Fruit fly (Drosophila melanogaster) whole organism, embryonic: ENCODE measurements around the gene Eip63F-1.

ENCODE experiments used
- Atf6 ChIP-seq: fragments of 200-800 bp; sonication (Bioruptor generic); IDR thresholded peaks from 2 replicates; pipeline ENCODE4 v1.3.6; 2022; ENCODE audit warnings: missing biosample characterization, missing genetic modification characterization
- B-H2 ChIP-seq: fragments of 200-800 bp; sonication (Bioruptor generic); optimal IDR thresholded peaks from 2 replicates; lab custom pipeline; 2018; ENCODE audit warnings: missing biosample characterization, mild to moderate bottlenecking, missing genetic modification characterization
- C15 ChIP-seq: fragments of 200-800 bp; sonication (Bioruptor generic); IDR thresholded peaks from 3 replicates; pipeline ENCODE4 v1.3.6; 2022; ENCODE audit warnings: missing biosample characterization, missing genetic modification characterization
- CG11398 ChIP-seq: fragments of 200-800 bp; sonication (Bioruptor generic); optimal IDR thresholded peaks from 2 replicates; lab custom pipeline; 2016; ENCODE audit warnings: missing biosample characterization, missing genetic modification characterization
- CG11696 ChIP-seq: fragments of 200-800 bp; sonication (Bioruptor generic); IDR thresholded peaks from 2 replicates; pipeline ENCODE4 v1.3.6; 2022; ENCODE audit warnings: missing biosample characterization, missing genetic modification characterization
- CG12104 ChIP-seq: fragments of 200-800 bp; sonication (Bioruptor generic); optimal IDR thresholded peaks from 3 replicates; lab custom pipeline; 2016; ENCODE audit warnings: missing biosample characterization, missing genetic modification characterization
- CG12219 ChIP-seq: fragments of 200-800 bp; sonication (Bioruptor generic); optimal IDR thresholded peaks from 3 replicates; lab custom pipeline; 2018; ENCODE audit warnings: missing biosample characterization, mild to moderate bottlenecking, missing genetic modification characterization
- CG12391 ChIP-seq: fragments of 200-800 bp; sonication (Bioruptor generic); optimal IDR thresholded peaks from 3 replicates; lab custom pipeline; 2018; ENCODE audit warnings: missing biosample characterization, mild to moderate bottlenecking, missing genetic modification characterization, moderate library complexity
- CG12744 ChIP-seq: fragments of 200-800 bp; sonication (Bioruptor generic); optimal IDR thresholded peaks from 2 replicates; lab custom pipeline; 2016; ENCODE audit warnings: missing biosample characterization, missing genetic modification characterization
- CG14014 ChIP-seq: fragments of 200-800 bp; sonication (Bioruptor generic); IDR thresholded peaks from 2 replicates; pipeline ENCODE4 v1.3.6; 2022; ENCODE audit warnings: missing biosample characterization, missing genetic modification characterization
- CG14441 ChIP-seq: fragments of 200-800 bp; sonication (Bioruptor generic); IDR thresholded peaks from 2 replicates; pipeline ENCODE4 v1.3.6; 2022; ENCODE audit warnings: missing biosample characterization, missing genetic modification characterization
- CG16813 ChIP-seq: fragments of 200-800 bp; sonication (Bioruptor generic); IDR thresholded peaks from 3 replicates; pipeline ENCODE4 v1.3.6; 2022; ENCODE audit warnings: missing biosample characterization, missing genetic modification characterization; ENCODE audit not compliant: partially characterized antibody
- CG16815 ChIP-seq: fragments of 200-800 bp; sonication (Bioruptor generic); optimal IDR thresholded peaks from 3 replicates; lab custom pipeline; 2017; ENCODE audit warnings: missing biosample characterization, mild to moderate bottlenecking, missing genetic modification characterization
- CG16863 ChIP-seq: fragments of 200-800 bp; sonication (Bioruptor generic); optimal IDR thresholded peaks from 3 replicates; lab custom pipeline; 2016; ENCODE audit warnings: missing biosample characterization, missing genetic modification characterization
- CG17361 ChIP-seq: fragments of 200-800 bp; sonication (Bioruptor generic); IDR thresholded peaks from 3 replicates; pipeline ENCODE4 v1.3.6; 2022; ENCODE audit warnings: missing biosample characterization, missing genetic modification characterization
- CG17802 ChIP-seq: fragments of 200-800 bp; sonication (Bioruptor generic); optimal IDR thresholded peaks from 2 replicates; lab custom pipeline; 2018; ENCODE audit warnings: missing biosample characterization, mild to moderate bottlenecking, missing genetic modification characterization, moderate library complexity
- CG18011 ChIP-seq: fragments of 200-800 bp; sonication (Bioruptor generic); optimal IDR thresholded peaks from 2 replicates; lab custom pipeline; 2017; ENCODE audit warnings: missing biosample characterization, missing genetic modification characterization, mild to moderate bottlenecking, moderate library complexity, missing genotype
- CG18262 ChIP-seq: fragments of 200-800 bp; optimal IDR thresholded peaks from 3 replicates; lab custom pipeline; 2019; ENCODE audit warnings: missing biosample characterization, mild to moderate bottlenecking, missing genetic modification characterization, moderate library complexity
- CG30431 ChIP-seq: fragments of 200-800 bp; sonication (Bioruptor generic); optimal IDR thresholded peaks from 2 replicates; lab custom pipeline; 2017; ENCODE audit warnings: missing biosample characterization, missing genetic modification characterization
- CG7357 ChIP-seq: fragments of 200-800 bp; sonication (Bioruptor generic); IDR thresholded peaks from 3 replicates; pipeline ENCODE4 v1.3.6; 2022; ENCODE audit warnings: missing biosample characterization, missing genetic modification characterization
- CG7556 ChIP-seq: fragments of 200-800 bp; sonication (Bioruptor generic); optimal IDR thresholded peaks from 2 replicates; lab custom pipeline; 2017; ENCODE audit warnings: missing biosample characterization, mild to moderate bottlenecking, missing genetic modification characterization
- CG8089 ChIP-seq: fragments of 200-800 bp; sonication (Bioruptor generic); optimal IDR thresholded peaks from 3 replicates; lab custom pipeline; 2016; ENCODE audit warnings: missing biosample characterization, missing genetic modification characterization
- CG9609 ChIP-seq: fragments of 200-800 bp; sonication (Bioruptor generic); optimal IDR thresholded peaks from 3 replicates; lab custom pipeline; 2016; ENCODE audit warnings: missing biosample characterization, missing genetic modification characterization
- Chrac-16 ChIP-seq: fragments of 200-800 bp; sonication (Bioruptor generic); optimal IDR thresholded peaks from 3 replicates; lab custom pipeline; 2016; ENCODE audit warnings: missing biosample characterization, missing genetic modification characterization
- Dfd ChIP-seq, 2 experiments: fragments of >200 bp; optimal IDR thresholded peaks; 2 replicates each; lab custom pipeline; 2017; ENCODE audit warnings: missing biosample characterization in 2 of 2, missing genetic modification characterization in 2 of 2
- Dip3 ChIP-seq: fragments of 200-800 bp; sonication (Bioruptor generic); optimal IDR thresholded peaks from 3 replicates; lab custom pipeline; 2016; ENCODE audit warnings: missing biosample characterization, missing genetic modification characterization
- ERR ChIP-seq: fragments of 200-800 bp; sonication (Bioruptor generic); optimal IDR thresholded peaks from 2 replicates; lab custom pipeline; 2016; ENCODE audit warnings: missing biosample characterization, missing genetic modification characterization
- Gsc ChIP-seq: fragments of 200-800 bp; sonication (Bioruptor generic); IDR thresholded peaks from 2 replicates; pipeline ENCODE4 v1.3.6; 2022; ENCODE audit warnings: missing biosample characterization, missing genetic modification characterization
- HLH3B ChIP-seq: fragments of 200-800 bp; sonication (Bioruptor generic); IDR thresholded peaks from 2 replicates; pipeline ENCODE4 v1.3.6; 2022; ENCODE audit warnings: missing biosample characterization, missing genetic modification characterization
- Jarid2 ChIP-seq: fragments of 200-800 bp; sonication (Bioruptor generic); optimal IDR thresholded peaks from 3 replicates; lab custom pipeline; 2017; ENCODE audit warnings: mild to moderate bottlenecking, missing biosample characterization, missing genetic modification reagents, missing genetic modification characterization
- Optix ChIP-seq: fragments of 200-800 bp; sonication (Bioruptor generic); IDR thresholded peaks from 3 replicates; pipeline ENCODE4 v1.3.6; 2022; ENCODE audit warnings: missing biosample characterization, missing genetic modification characterization
- Ravus ChIP-seq: fragments of 200-800 bp; sonication (Bioruptor generic); IDR thresholded peaks from 2 replicates; pipeline ENCODE4 v1.3.6; 2022; ENCODE audit warnings: missing biosample characterization, missing genetic modification characterization
- Six4 ChIP-seq: fragments of 200-800 bp; sonication (Bioruptor generic); optimal IDR thresholded peaks from 2 replicates; lab custom pipeline; 2016; ENCODE audit warnings: missing biosample characterization, missing genetic modification characterization
- Sry-δ ChIP-seq: fragments of 200-800 bp; sonication (Bioruptor generic); optimal IDR thresholded peaks from 2 replicates; lab custom pipeline; 2016; ENCODE audit warnings: missing biosample characterization, missing genetic modification characterization
- btn ChIP-seq: fragments of 200-800 bp; sonication (Bioruptor generic); optimal IDR thresholded peaks from 2 replicates; lab custom pipeline; 2016; ENCODE audit warnings: missing biosample characterization, missing genetic modification characterization
- cato ChIP-seq: fragments of 200-800 bp; sonication (Bioruptor generic); optimal IDR thresholded peaks from 2 replicates; lab custom pipeline; 2016; ENCODE audit warnings: missing biosample characterization, missing genetic modification characterization, borderline replicate concordance
- chinmo ChIP-seq: fragments of 200-800 bp; sonication (Bioruptor generic); IDR thresholded peaks from 4 replicates; pipeline ENCODE4 v1.3.6; 2022; ENCODE audit warnings: missing biosample characterization, missing genetic modification characterization; ENCODE audit not compliant: partially characterized antibody
- crol ChIP-seq: fragments of 200-800 bp; sonication (Bioruptor generic); IDR thresholded peaks from 2 replicates; pipeline ENCODE4 v1.3.6; 2022; ENCODE audit warnings: missing biosample characterization, missing genetic modification characterization
- dpn ChIP-seq, 2 experiments: fragments of 200-800 bp; sonication (Bioruptor generic); optimal IDR thresholded peaks; 3 replicates each; lab custom pipeline; 2016; ENCODE audit warnings: missing biosample characterization in 2 of 2, missing genetic modification characterization in 2 of 2
- ems ChIP-seq: fragments of 200-800 bp; sonication (Bioruptor generic); optimal IDR thresholded peaks from 3 replicates; lab custom pipeline; 2016; ENCODE audit warnings: missing biosample characterization, missing genetic modification characterization
- en ChIP-seq: fragments of 200-800 bp; sonication (Bioruptor generic); optimal IDR thresholded peaks from 2 replicates; lab custom pipeline; 2016; ENCODE audit warnings: missing biosample characterization, missing genetic modification characterization
- hbn ChIP-seq: fragments of 200-800 bp; sonication (Bioruptor generic); IDR thresholded peaks from 2 replicates; pipeline ENCODE4 v1.3.6; 2022; ENCODE audit warnings: missing biosample characterization, missing genetic modification characterization; ENCODE audit not compliant: partially characterized antibody
- klu ChIP-seq: fragments of 200-800 bp; sonication (Bioruptor generic); IDR thresholded peaks from 2 replicates; pipeline ENCODE4 v1.3.6; 2022; ENCODE audit warnings: missing biosample characterization, missing genetic modification characterization
- onecut ChIP-seq: fragments of 200-800 bp; sonication (Bioruptor generic); IDR thresholded peaks from 2 replicates; pipeline ENCODE4 v1.3.6; 2022; ENCODE audit warnings: missing biosample characterization, missing genetic modification characterization
- peb ChIP-seq: fragments of 200-800 bp; sonication (Bioruptor generic); IDR thresholded peaks from 2 replicates; pipeline ENCODE4 v1.3.6; 2022; ENCODE audit warnings: missing biosample characterization, missing genetic modification characterization
- sd ChIP-seq: fragments of 200-800 bp; sonication (Bioruptor generic); optimal IDR thresholded peaks from 3 replicates; lab custom pipeline; 2018; ENCODE audit warnings: missing biosample characterization, mild to moderate bottlenecking, missing genetic modification characterization, moderate library complexity
- sens ChIP-seq: fragments of 200-800 bp; sonication (Bioruptor generic); peaks from one replicate; lab custom pipeline; 2016; ENCODE audit warnings: missing biosample characterization, missing genetic modification characterization
- sima ChIP-seq: fragments of 200-800 bp; sonication (Bioruptor generic); optimal IDR thresholded peaks from 2 replicates; lab custom pipeline; 2016; ENCODE audit warnings: missing biosample characterization, missing genetic modification characterization
- zen2 ChIP-seq: fragments of 200-800 bp; sonication (Bioruptor generic); IDR thresholded peaks from 3 replicates; pipeline ENCODE4 v1.3.6; 2022; ENCODE audit warnings: missing biosample characterization, missing genetic modification characterization; ENCODE audit not compliant: partially characterized antibody

Gene Eip63F-1

dm6 chr3L:3862504-3863380 is 72.7 kb downstream of the Eip63F-1 start (continued):
- no peak for TF ChIP-seq CG16813 (GFP tag; lab: Robert Waterston, UW)
- no peak for TF ChIP-seq CG17802 (tag; lab: Kevin White, UChicago)
- peak; percentile 23 for TF ChIP-seq CG12744 (GFP tag; lab: Kevin White, UChicago)
- peak; percentile 72 for TF ChIP-seq CG11398 (GFP tag; lab: Kevin White, UChicago)
- TF ChIP-seq Six4, result peak; percentile 68
- peak; percentile 33 for TF ChIP-seq Sry-δ (GFP tag; lab: Kevin White, UChicago)
- TF ChIP-seq CG18262, result peak; percentile 83
- peak; percentile 50; the same call in 1 of the 3 replicates for TF ChIP-seq CG7357
- peak; percentile 72; the same call in 2 of the 3 replicates for TF ChIP-seq CG17361 (GFP tag; lab: Robert Waterston, UW)
- TF ChIP-seq CG7556, result peak; percentile 58
- peak; percentile 17 for TF ChIP-seq ERR (GFP tag; lab: Kevin White, UChicago)
- TF ChIP-seq CG11696 (GFP tag; lab: Robert Waterston, UW), result no peak
- TF ChIP-seq CG18011 (GFP tag; lab: Kevin White, UChicago), result no peak
- peak; percentile 79 for TF ChIP-seq CG16815 (GFP tag; lab: Kevin White, UChicago)
- no peak for TF ChIP-seq CG14014 (GFP tag; lab: Robert Waterston, UW)
- 0 out of 2 replicates have a peak, but pooled peaks have one; percentile 16 for TF ChIP-seq Gsc
- no peak for TF ChIP-seq B-H2 (GFP tag; lab: Kevin White, UChicago)
- peak; percentile 77 for TF ChIP-seq CG16863 (GFP tag; lab: Kevin White, UChicago)
- TF ChIP-seq CG14441 (GFP tag; lab: Robert Waterston, UW), result 0 out of 2 replicates have a peak, but pooled peaks have one; percentile 10
- peak; percentile 49 for TF ChIP-seq CG30431 (GFP tag; lab: Kevin White, UChicago)
- TF ChIP-seq sima (GFP tag; lab: Kevin White, UChicago), result no peak
- peak; percentile 68 for TF ChIP-seq CG9609 (GFP tag; lab: Kevin White, UChicago)
- TF ChIP-seq en (GFP tag; lab: Kevin White, UChicago), result peak; percentile 28
- no peak for TF ChIP-seq ems (GFP tag; lab: Kevin White, UChicago)
- TF ChIP-seq chinmo (GFP tag; lab: Robert Waterston, UW), result no peak
- TF ChIP-seq Dip3, result no peak
- no peak for TF ChIP-seq klu (GFP tag; lab: Robert Waterston, UW)
- peak; percentile 54; the same call in 1 of the 2 replicates for TF ChIP-seq peb (GFP tag; lab: Robert Waterston, UW)
- TF ChIP-seq hbn, result no peak
- TF ChIP-seq HLH3B (GFP tag; lab: Robert Waterston, UW), result peak; percentile 58; the same call in 1 of the 2 replicates
- TF ChIP-seq cato (GFP tag; lab: Kevin White, UChicago), result peak; percentile 13
- TF ChIP-seq CG8089 (GFP tag; lab: Kevin White, UChicago), result peak; percentile 79
- TF ChIP-seq sens, result peak; percentile 95
- peak; percentile 65 for TF ChIP-seq btn (GFP tag; lab: Kevin White, UChicago)
- TF ChIP-seq zen2 (GFP tag; lab: Robert Waterston, UW), result no peak
- peak; percentile 85 for TF ChIP-seq CG12391 (tag; lab: Kevin White, UChicago)
- TF ChIP-seq dpn (GFP tag; optimal IDR thresholded peaks at IDR 0.05; lab: Kevin White, UChicago), result peak in 1 of 2 experiments; percentile 61
- TF ChIP-seq CG12104 (GFP tag; lab: Kevin White, UChicago), result peak; percentile 20
- TF ChIP-seq Dfd (GFP tag; optimal IDR thresholded peaks at IDR 0.05; lab: Kevin White, UChicago), result no peak
- TF ChIP-seq Jarid2 (GFP tag; lab: Kevin White, UChicago), result no peak
- no peak for TF ChIP-seq Ravus (GFP tag; lab: Robert Waterston, UW)
- peak; percentile 69 for TF ChIP-seq Chrac-16 (GFP tag; lab: Kevin White, UChicago)
- TF ChIP-seq onecut (GFP tag; lab: Robert Waterston, UW), result peak; percentile 59
- no peak for TF ChIP-seq Atf6 (GFP tag; lab: Robert Waterston, UW)
- TF ChIP-seq sd (tag; lab: Kevin White, UChicago), result peak; percentile 4
- peak; percentile 60 for TF ChIP-seq CG12219 (GFP tag; lab: Kevin White, UChicago)
- peak; percentile 31; the same call in 1 of the 3 replicates for TF ChIP-seq Optix
- peak; percentile 81 for TF ChIP-seq crol (GFP tag; lab: Robert Waterston, UW)
- no peak for TF ChIP-seq C15 (GFP tag; lab: Robert Waterston, UW)
